Fruit fly (Drosophila melanogaster) whole organism, prepupa: Measurements from ENCODE around the gene defl.
A peak's percentile ranks its signal among the peaks of the same experiment; 100 is the strongest.

Experiments
- Blimp-1 ChIP-seq: fragments of 200-800 bp; sonication (Bioruptor generic); optimal IDR thresholded peaks from 3 replicates; lab custom pipeline; 2017; ENCODE audit warnings: missing biosample characterization, missing genetic modification characterization, mild to moderate bottlenecking, moderate library complexity, missing genetic modification reagents
- CG10669 ChIP-seq: fragments of 200-800 bp; sonication (Bioruptor generic); optimal IDR thresholded peaks from 3 replicates; lab custom pipeline; 2018; ENCODE audit warnings: missing biosample characterization, mild to moderate bottlenecking, missing genetic modification characterization, moderate library complexity
- CG11294 ChIP-seq: fragments of 200-800 bp; sonication (Bioruptor generic); IDR thresholded peaks from 2 replicates; pipeline ENCODE4 v1.3.6; 2022; ENCODE audit warnings: missing biosample characterization, missing genetic modification characterization
- CG11902 ChIP-seq: fragments of 200-800 bp; sonication (Bioruptor generic); optimal IDR thresholded peaks from 3 replicates; lab custom pipeline; 2016; ENCODE audit warnings: missing biosample characterization, missing genetic modification characterization
- CG1621 ChIP-seq: fragments of 200-800 bp; sonication (Bioruptor generic); optimal IDR thresholded peaks from 3 replicates; lab custom pipeline; 2018; ENCODE audit warnings: missing biosample characterization, mild to moderate bottlenecking, missing genetic modification characterization
- CG3032 ChIP-seq: fragments of 200-800 bp; optimal IDR thresholded peaks from 2 replicates; lab custom pipeline; 2019; ENCODE audit warnings: missing biosample characterization, mild to moderate bottlenecking, missing genetic modification characterization, moderate library complexity
- CG34406 ChIP-seq: fragments of 200-800 bp; sonication (Bioruptor generic); optimal IDR thresholded peaks from 3 replicates; lab custom pipeline; 2016; ENCODE audit warnings: missing biosample characterization, missing genetic modification characterization
- CG3919 ChIP-seq: fragments of 200-800 bp; sonication (Bioruptor generic); optimal IDR thresholded peaks from 3 replicates; lab custom pipeline; 2016; ENCODE audit warnings: missing biosample characterization, missing genetic modification characterization
- CG4318 ChIP-seq: fragments of 200-800 bp; sonication (Bioruptor generic); optimal IDR thresholded peaks from 3 replicates; lab custom pipeline; 2017; ENCODE audit warnings: missing biosample characterization, mild to moderate bottlenecking, missing genetic modification characterization
- CG6163 ChIP-seq: fragments of 200-800 bp; sonication (Bioruptor generic); IDR thresholded peaks from 3 replicates; pipeline ENCODE4 v1.3.6; 2022; ENCODE audit warnings: missing biosample characterization, missing genetic modification characterization
- CG6276 ChIP-seq: fragments of 200-800 bp; sonication (Bioruptor generic); optimal IDR thresholded peaks from 2 replicates; lab custom pipeline; 2017; ENCODE audit warnings: missing biosample characterization, mild to moderate bottlenecking, missing genetic modification characterization
- CG6792 ChIP-seq: fragments of 200-800 bp; sonication (Bioruptor generic); optimal IDR thresholded peaks from 3 replicates; lab custom pipeline; 2016; ENCODE audit warnings: missing biosample characterization, missing genetic modification characterization
- CG7368 ChIP-seq: fragments of 200-800 bp; sonication (Bioruptor generic); optimal IDR thresholded peaks from 3 replicates; lab custom pipeline; 2016; ENCODE audit warnings: missing biosample characterization, missing genetic modification characterization
- CG8119 ChIP-seq: fragments of 200-800 bp; sonication (Bioruptor generic); IDR thresholded peaks from 3 replicates; pipeline ENCODE4 v1.3.6; 2022; ENCODE audit warnings: missing biosample characterization, missing genetic modification characterization
- CG8319 ChIP-seq: fragments of 200-800 bp; sonication (Bioruptor generic); optimal IDR thresholded peaks from 3 replicates; lab custom pipeline; 2016; ENCODE audit warnings: missing biosample characterization, missing genetic modification characterization
- CG8632 ChIP-seq: fragments of 200-800 bp; sonication (Bioruptor generic); optimal IDR thresholded peaks from 3 replicates; lab custom pipeline; 2016; ENCODE audit warnings: missing biosample characterization, missing genetic modification characterization
- Eip75B ChIP-seq: fragments of 200-800 bp; sonication (Bioruptor generic); optimal IDR thresholded peaks from 3 replicates; lab custom pipeline; 2016; ENCODE audit warnings: missing biosample characterization, missing genetic modification characterization
- Eip78C ChIP-seq: fragments of 200-800 bp; sonication (Bioruptor generic); peaks from one replicate; lab custom pipeline; 2016; ENCODE audit warnings: missing biosample characterization, missing genetic modification characterization
- Ets96B ChIP-seq: fragments of 200-800 bp; optimal IDR thresholded peaks from 2 replicates; lab custom pipeline; 2019; ENCODE audit warnings: missing biosample characterization, mild to moderate bottlenecking, missing genetic modification characterization, moderate library complexity
- Gug ChIP-seq: fragments of 200-800 bp; sonication (Bioruptor generic); IDR thresholded peaks from 2 replicates; pipeline ENCODE4 v1.3.6; 2022; ENCODE audit warnings: missing biosample characterization, missing genetic modification characterization
- Hr38 ChIP-seq: sonication (Bioruptor generic); optimal IDR thresholded peaks from 2 replicates; lab custom pipeline; 2016; ENCODE audit warnings: missing biosample characterization, missing genetic modification characterization
- Hr39 ChIP-seq: fragments of 200-800 bp; sonication (Bioruptor generic); optimal IDR thresholded peaks from 2 replicates; lab custom pipeline; 2016; ENCODE audit warnings: missing biosample characterization, missing genetic modification characterization
- Hr4 ChIP-seq: fragments of 200-800 bp; sonication (Bioruptor generic); optimal IDR thresholded peaks from 3 replicates; lab custom pipeline; 2016; ENCODE audit warnings: missing biosample characterization, missing genetic modification characterization
- Met ChIP-seq: fragments of 200-800 bp; sonication (Bioruptor generic); optimal IDR thresholded peaks from 3 replicates; lab custom pipeline; 2016; ENCODE audit warnings: missing biosample characterization, missing genetic modification characterization
- OdsH ChIP-seq: fragments of 200-800 bp; sonication (Bioruptor generic); optimal IDR thresholded peaks from 3 replicates; lab custom pipeline; 2016; ENCODE audit warnings: missing biosample characterization, missing genetic modification characterization
- Smox ChIP-seq: fragments of 200-800 bp; sonication (Bioruptor generic); optimal IDR thresholded peaks from 3 replicates; lab custom pipeline; 2016; ENCODE audit warnings: missing biosample characterization, missing genetic modification characterization
- Sox102F ChIP-seq: fragments of 200-800 bp; sonication (Bioruptor generic); optimal IDR thresholded peaks from 2 replicates; lab custom pipeline; 2016; ENCODE audit warnings: missing biosample characterization, mild to moderate bottlenecking, missing genetic modification characterization
- Sox14 ChIP-seq: fragments of 200-800 bp; sonication (Bioruptor generic); optimal IDR thresholded peaks from 3 replicates; lab custom pipeline; 2016; ENCODE audit warnings: missing biosample characterization, missing genetic modification characterization
- Sox15 ChIP-seq: fragments of 200-800 bp; sonication (Bioruptor generic); optimal IDR thresholded peaks from 3 replicates; lab custom pipeline; 2016; ENCODE audit warnings: missing biosample characterization, missing genetic modification characterization
- acj6 ChIP-seq: fragments of 200-800 bp; sonication (Bioruptor generic); optimal IDR thresholded peaks from 3 replicates; lab custom pipeline; 2016; ENCODE audit warnings: missing biosample characterization, missing genetic modification characterization
- cyc ChIP-seq: fragments of 200-800 bp; sonication (Bioruptor generic); optimal IDR thresholded peaks from 3 replicates; lab custom pipeline; 2016; ENCODE audit warnings: missing biosample characterization, missing genetic modification characterization
- dac ChIP-seq: fragments of 200-800 bp; sonication (Bioruptor generic); optimal IDR thresholded peaks from 2 replicates; lab custom pipeline; 2017; ENCODE audit warnings: missing biosample characterization, mild to moderate bottlenecking, missing genetic modification characterization
- dsx ChIP-seq: fragments of 200-800 bp; optimal IDR thresholded peaks from 3 replicates; lab custom pipeline; 2019; ENCODE audit warnings: missing biosample characterization, mild to moderate bottlenecking, missing genetic modification characterization, moderate library complexity; ENCODE audit not compliant: poor library complexity, severe bottlenecking
- eg ChIP-seq: fragments of 200-800 bp; sonication (Bioruptor generic); IDR thresholded peaks from 3 replicates; pipeline ENCODE4 v1.3.6; 2022; ENCODE audit warnings: missing biosample characterization, missing genetic modification characterization
- esn ChIP-seq: fragments of 200-800 bp; sonication (Bioruptor generic); optimal IDR thresholded peaks from 2 replicates; lab custom pipeline; 2016; ENCODE audit warnings: missing biosample characterization, mild to moderate bottlenecking, missing genetic modification characterization, moderate library complexity
- fd59A ChIP-seq: fragments of 200-800 bp; sonication (Bioruptor generic); optimal IDR thresholded peaks from 2 replicates; lab custom pipeline; 2017; ENCODE audit warnings: missing biosample characterization, mild to moderate bottlenecking, missing genetic modification characterization, missing genetic modification reagents
- fd85E ChIP-seq: fragments of 200-800 bp; sonication (Bioruptor generic); optimal IDR thresholded peaks from 3 replicates; lab custom pipeline; 2016; ENCODE audit warnings: missing biosample characterization, missing genetic modification characterization
- fkh ChIP-seq: fragments of 200-800 bp; sonication (Bioruptor generic); optimal IDR thresholded peaks from 3 replicates; lab custom pipeline; 2017; ENCODE audit warnings: missing biosample characterization, mild to moderate bottlenecking, missing genetic modification characterization, moderate library complexity
- lz ChIP-seq: fragments of 200-800 bp; sonication (Bioruptor generic); optimal IDR thresholded peaks from 3 replicates; lab custom pipeline; 2016; ENCODE audit warnings: missing biosample characterization, missing genetic modification characterization
- pdm3 ChIP-seq: fragments of 200-800 bp; sonication (Bioruptor generic); optimal IDR thresholded peaks from 3 replicates; lab custom pipeline; 2016; ENCODE audit warnings: missing biosample characterization, missing genetic modification characterization
- salr ChIP-seq, 2 experiments: fragments of 200-800 bp; sonication (Bioruptor generic); optimal IDR thresholded peaks; 3 replicates each; lab custom pipeline; 2016 to 2018; ENCODE audit warnings: missing biosample characterization in 2 of 2, missing genetic modification characterization in 2 of 2, mild to moderate bottlenecking in 1 of 2
- spab ChIP-seq: fragments of 200-800 bp; sonication (Bioruptor generic); optimal IDR thresholded peaks from 2 replicates; lab custom pipeline; 2017; ENCODE audit warnings: missing biosample characterization, mild to moderate bottlenecking, missing genetic modification characterization, missing genetic modification reagents
- ss ChIP-seq, 2 experiments: fragments of 200-800 bp; sonication (Bioruptor generic); optimal IDR thresholded peaks; 2 replicates in 1 of 2; 3 replicates in 1 of 2; lab custom pipeline; 2017 to 2018; ENCODE audit warnings: mild to moderate bottlenecking in 2 of 2, missing biosample characterization in 2 of 2, missing genetic modification characterization in 2 of 2, moderate library complexity in 1 of 2
- svp ChIP-seq: fragments of 200-800 bp; sonication (Bioruptor generic); peaks from one replicate; lab custom pipeline; 2016; ENCODE audit warnings: missing biosample characterization, missing genetic modification characterization
- topi ChIP-seq: fragments of 200-800 bp; sonication (Bioruptor generic); optimal IDR thresholded peaks from 3 replicates; lab custom pipeline; 2016; ENCODE audit warnings: missing biosample characterization, missing genetic modification characterization

The defl gene

dm6 chr3L:9764307-9764706 lies 41.1 kb downstream of the defl start (continued):
- peak; percentile 3 for TF ChIP-seq CG4318 (GFP tag; lab: Kevin White, UChicago)
- no peak for TF ChIP-seq fd85E (GFP tag; lab: Kevin White, UChicago)
- TF ChIP-seq Gug (GFP tag; lab: Robert Waterston, UW) = no peak
- no peak for TF ChIP-seq Sox15 (GFP tag; lab: Kevin White, UChicago)
- TF ChIP-seq CG11294 = no peak
- TF ChIP-seq ss (GFP tag; optimal IDR thresholded peaks at IDR 0.05; lab: Kevin White, UChicago) = no peak
- TF ChIP-seq Blimp-1 (GFP tag; lab: Kevin White, UChicago) = no peak
- TF ChIP-seq CG6792 = no peak
- peak; percentile 13 for TF ChIP-seq topi
- TF ChIP-seq lz (GFP tag; lab: Kevin White, UChicago) = peak; percentile 18
- no peak for TF ChIP-seq CG34406 (GFP tag; lab: Kevin White, UChicago)
- TF ChIP-seq OdsH = peak; percentile 17
- no peak for TF ChIP-seq CG6163 (GFP tag; lab: Robert Waterston, UW)
- peak in 1 of 2 experiments; percentile 27 for TF ChIP-seq salr (GFP tag; optimal IDR thresholded peaks at IDR 0.05; lab: Kevin White, UChicago)
- TF ChIP-seq Sox14 (GFP tag; lab: Kevin White, UChicago) = no peak
- TF ChIP-seq CG6276 (GFP tag; lab: Kevin White, UChicago) = no peak
- no peak for TF ChIP-seq CG8119 (GFP tag; lab: Robert Waterston, UW)
- TF ChIP-seq Hr38 (GFP tag; lab: Kevin White, UChicago) = no peak
- no peak for TF ChIP-seq CG10669 (GFP tag; lab: Kevin White, UChicago)
- TF ChIP-seq dac (GFP tag; lab: Kevin White, UChicago) = no peak
- peak; percentile 32 for TF ChIP-seq acj6 (GFP tag; lab: Kevin White, UChicago)
- no peak for TF ChIP-seq Eip75B (GFP tag; lab: Kevin White, UChicago)
- peak; percentile 75 for TF ChIP-seq Eip78C (GFP tag; lab: Kevin White, UChicago)
- TF ChIP-seq fd59A (GFP tag; lab: Kevin White, UChicago) = no peak
- no peak for TF ChIP-seq fkh (GFP tag; lab: Kevin White, UChicago)
- TF ChIP-seq svp (GFP tag; lab: Kevin White, UChicago) = peak; percentile 57
- peak; percentile 12 for TF ChIP-seq CG3919 (GFP tag; lab: Kevin White, UChicago)
- TF ChIP-seq Ets96B = no peak
- TF ChIP-seq CG8632 (GFP tag; lab: Kevin White, UChicago) = no peak
- no peak for TF ChIP-seq Sox102F (GFP tag; lab: Kevin White, UChicago)
- no peak for TF ChIP-seq CG1621 (tag; lab: Kevin White, UChicago)
- TF ChIP-seq Hr39 = no peak
- no peak for TF ChIP-seq dsx (GFP tag; lab: Kevin White, UChicago)
- peak; percentile 2 for TF ChIP-seq Smox (GFP tag; lab: Kevin White, UChicago)
- no peak for TF ChIP-seq CG7368 (GFP tag; lab: Kevin White, UChicago)
- peak; percentile 38 for TF ChIP-seq Met (GFP tag; lab: Kevin White, UChicago)

- TF ChIP-seq Ets96B = peak; percentile 37
- TF ChIP-seq CG4318 (GFP tag; lab: Kevin White, UChicago) = peak; percentile 50
- TF ChIP-seq Eip75B (GFP tag; lab: Kevin White, UChicago) = no peak
- TF ChIP-seq Hr39 = no peak
- peak; percentile 57 for TF ChIP-seq CG3919 (GFP tag; lab: Kevin White, UChicago)
- TF ChIP-seq CG34406 (GFP tag; lab: Kevin White, UChicago) = peak; percentile 16
- TF ChIP-seq fkh (GFP tag; lab: Kevin White, UChicago) = no peak
- TF ChIP-seq Blimp-1 (GFP tag; lab: Kevin White, UChicago) = peak; percentile 43
- peak; percentile 30 for TF ChIP-seq esn (GFP tag; lab: Kevin White, UChicago)
- TF ChIP-seq Met (GFP tag; lab: Kevin White, UChicago) = peak; percentile 45
- TF ChIP-seq CG11902 (GFP tag; lab: Kevin White, UChicago) = no peak
- TF ChIP-seq Hr4 (GFP tag; lab: Kevin White, UChicago) = peak; percentile 34
- TF ChIP-seq CG7368 (GFP tag; lab: Kevin White, UChicago) = no peak
- TF ChIP-seq spab (GFP tag; lab: Kevin White, UChicago) = no peak
- TF ChIP-seq Sox14 (GFP tag; lab: Kevin White, UChicago) = no peak
- TF ChIP-seq CG3032 (tag; lab: Kevin White, UChicago) = peak; percentile 37
- TF ChIP-seq CG8319 = no peak
- peak; percentile 65 for TF ChIP-seq svp (GFP tag; lab: Kevin White, UChicago)
- TF ChIP-seq lz (GFP tag; lab: Kevin White, UChicago) = no peak
- TF ChIP-seq OdsH = peak; percentile 29
- TF ChIP-seq Sox102F (GFP tag; lab: Kevin White, UChicago) = no peak
- no peak for TF ChIP-seq CG6792
- TF ChIP-seq Smox (GFP tag; lab: Kevin White, UChicago) = peak; percentile 18
- peak; percentile 72 for TF ChIP-seq Eip78C (GFP tag; lab: Kevin White, UChicago)
- peak; percentile 44 for TF ChIP-seq topi
- TF ChIP-seq Sox15 (GFP tag; lab: Kevin White, UChicago) = no peak
- no peak for TF ChIP-seq pdm3 (GFP tag; lab: Kevin White, UChicago)
- TF ChIP-seq salr (GFP tag; optimal IDR thresholded peaks at IDR 0.05; lab: Kevin White, UChicago) = peak in 1 of 2 experiments; percentile 28
- TF ChIP-seq cyc = peak; percentile 7
- peak; percentile 26 for TF ChIP-seq CG10669 (GFP tag; lab: Kevin White, UChicago)
- TF ChIP-seq eg (GFP tag; lab: Robert Waterston, UW) = peak; percentile 54; the same call in 2 of the 3 replicates
These were observed 41.9 kb downstream of the defl start for dm6 chr3L:9764915-9765709.
